Fruit fly (Drosophila melanogaster) whole organism, prepupa: ENCODE results near the gene Larp4B.

Experiments used
- Blimp-1 ChIP-seq: fragments of 200-800 bp; sonication (Bioruptor generic); optimal IDR thresholded peaks from 3 replicates; lab custom pipeline; 2017; ENCODE audit warnings: missing biosample characterization, missing genetic modification characterization, mild to moderate bottlenecking, moderate library complexity, missing genetic modification reagents
- CG10631 ChIP-seq: fragments of 200-800 bp; sonication (Bioruptor generic); optimal IDR thresholded peaks from 2 replicates; lab custom pipeline; 2016; ENCODE audit warnings: missing biosample characterization, missing genetic modification characterization
- CG10669 ChIP-seq: fragments of 200-800 bp; sonication (Bioruptor generic); optimal IDR thresholded peaks from 3 replicates; lab custom pipeline; 2018; ENCODE audit warnings: missing biosample characterization, mild to moderate bottlenecking, missing genetic modification characterization, moderate library complexity
- CG11902 ChIP-seq: fragments of 200-800 bp; sonication (Bioruptor generic); optimal IDR thresholded peaks from 3 replicates; lab custom pipeline; 2016; ENCODE audit warnings: missing biosample characterization, missing genetic modification characterization
- CG1621 ChIP-seq: fragments of 200-800 bp; sonication (Bioruptor generic); optimal IDR thresholded peaks from 3 replicates; lab custom pipeline; 2018; ENCODE audit warnings: missing biosample characterization, mild to moderate bottlenecking, missing genetic modification characterization
- CG16779 ChIP-seq: fragments of 200-800 bp; sonication (Bioruptor generic); optimal IDR thresholded peaks from 3 replicates; lab custom pipeline; 2017; ENCODE audit warnings: missing biosample characterization, mild to moderate bottlenecking, missing genetic modification characterization
- CG3032 ChIP-seq: fragments of 200-800 bp; optimal IDR thresholded peaks from 2 replicates; lab custom pipeline; 2019; ENCODE audit warnings: missing biosample characterization, mild to moderate bottlenecking, missing genetic modification characterization, moderate library complexity
- CG32006 ChIP-seq: fragments of 200-800 bp; sonication (Bioruptor generic); optimal IDR thresholded peaks from 3 replicates; lab custom pipeline; 2017; ENCODE audit warnings: missing biosample characterization, mild to moderate bottlenecking, missing genetic modification characterization
- CG3919 ChIP-seq: fragments of 200-800 bp; sonication (Bioruptor generic); optimal IDR thresholded peaks from 3 replicates; lab custom pipeline; 2016; ENCODE audit warnings: missing biosample characterization, missing genetic modification characterization
- CG4318 ChIP-seq: fragments of 200-800 bp; sonication (Bioruptor generic); optimal IDR thresholded peaks from 3 replicates; lab custom pipeline; 2017; ENCODE audit warnings: missing biosample characterization, mild to moderate bottlenecking, missing genetic modification characterization
- CG6163 ChIP-seq: fragments of 200-800 bp; sonication (Bioruptor generic); IDR thresholded peaks from 3 replicates; pipeline ENCODE4 v1.3.6; 2022; ENCODE audit warnings: missing biosample characterization, missing genetic modification characterization
- CG6792 ChIP-seq: fragments of 200-800 bp; sonication (Bioruptor generic); optimal IDR thresholded peaks from 3 replicates; lab custom pipeline; 2016; ENCODE audit warnings: missing biosample characterization, missing genetic modification characterization
- CG6808 ChIP-seq: fragments of 200-800 bp; sonication (Bioruptor generic); optimal IDR thresholded peaks from 3 replicates; lab custom pipeline; 2017; ENCODE audit warnings: missing biosample characterization, missing genetic modification characterization, mild to moderate bottlenecking, moderate library complexity, missing genetic modification reagents
- CG6854 ChIP-seq: fragments of 200-800 bp; sonication (Bioruptor generic); optimal IDR thresholded peaks from 2 replicates; lab custom pipeline; 2017; ENCODE audit warnings: missing biosample characterization, mild to moderate bottlenecking, missing genetic modification characterization
- CG8119 ChIP-seq: fragments of 200-800 bp; sonication (Bioruptor generic); IDR thresholded peaks from 3 replicates; pipeline ENCODE4 v1.3.6; 2022; ENCODE audit warnings: missing biosample characterization, missing genetic modification characterization
- CG8632 ChIP-seq: fragments of 200-800 bp; sonication (Bioruptor generic); optimal IDR thresholded peaks from 3 replicates; lab custom pipeline; 2016; ENCODE audit warnings: missing biosample characterization, missing genetic modification characterization
- CG9139 ChIP-seq: fragments of 200-800 bp; sonication (Bioruptor generic); optimal IDR thresholded peaks from 3 replicates; lab custom pipeline; 2017; ENCODE audit warnings: missing biosample characterization, mild to moderate bottlenecking, missing genetic modification characterization
- Eip75B ChIP-seq: fragments of 200-800 bp; sonication (Bioruptor generic); optimal IDR thresholded peaks from 3 replicates; lab custom pipeline; 2016; ENCODE audit warnings: missing biosample characterization, missing genetic modification characterization
- Eip78C ChIP-seq: fragments of 200-800 bp; sonication (Bioruptor generic); peaks from one replicate; lab custom pipeline; 2016; ENCODE audit warnings: missing biosample characterization, missing genetic modification characterization
- Eip93F ChIP-seq: fragments of 200-800 bp; sonication (Bioruptor generic); optimal IDR thresholded peaks from 2 replicates; lab custom pipeline; 2016; ENCODE audit warnings: missing biosample characterization, mild to moderate bottlenecking, missing genetic modification characterization
- Ets21C ChIP-seq: fragments of 200-800 bp; sonication (Bioruptor generic); optimal IDR thresholded peaks from 3 replicates; lab custom pipeline; 2016; ENCODE audit warnings: missing biosample characterization, missing genetic modification characterization
- Ets96B ChIP-seq: fragments of 200-800 bp; optimal IDR thresholded peaks from 2 replicates; lab custom pipeline; 2019; ENCODE audit warnings: missing biosample characterization, mild to moderate bottlenecking, missing genetic modification characterization, moderate library complexity
- Gug ChIP-seq: fragments of 200-800 bp; sonication (Bioruptor generic); IDR thresholded peaks from 2 replicates; pipeline ENCODE4 v1.3.6; 2022; ENCODE audit warnings: missing biosample characterization, missing genetic modification characterization
- Hr39 ChIP-seq: fragments of 200-800 bp; sonication (Bioruptor generic); optimal IDR thresholded peaks from 2 replicates; lab custom pipeline; 2016; ENCODE audit warnings: missing biosample characterization, missing genetic modification characterization
- Lpt ChIP-seq: fragments of 200-800 bp; sonication (Bioruptor generic); optimal IDR thresholded peaks from 3 replicates; lab custom pipeline; 2016; ENCODE audit warnings: missing biosample characterization, missing genetic modification characterization
- OdsH ChIP-seq: fragments of 200-800 bp; sonication (Bioruptor generic); optimal IDR thresholded peaks from 3 replicates; lab custom pipeline; 2016; ENCODE audit warnings: missing biosample characterization, missing genetic modification characterization
- Sox15 ChIP-seq: fragments of 200-800 bp; sonication (Bioruptor generic); optimal IDR thresholded peaks from 3 replicates; lab custom pipeline; 2016; ENCODE audit warnings: missing biosample characterization, missing genetic modification characterization
- achi ChIP-seq: fragments of 200-800 bp; sonication (Bioruptor generic); optimal IDR thresholded peaks from 3 replicates; lab custom pipeline; 2016; ENCODE audit warnings: missing biosample characterization, missing genetic modification characterization
- acj6 ChIP-seq: fragments of 200-800 bp; sonication (Bioruptor generic); optimal IDR thresholded peaks from 3 replicates; lab custom pipeline; 2016; ENCODE audit warnings: missing biosample characterization, missing genetic modification characterization
- dac ChIP-seq: fragments of 200-800 bp; sonication (Bioruptor generic); optimal IDR thresholded peaks from 2 replicates; lab custom pipeline; 2017; ENCODE audit warnings: missing biosample characterization, mild to moderate bottlenecking, missing genetic modification characterization
- dsx ChIP-seq: fragments of 200-800 bp; optimal IDR thresholded peaks from 3 replicates; lab custom pipeline; 2019; ENCODE audit warnings: missing biosample characterization, mild to moderate bottlenecking, missing genetic modification characterization, moderate library complexity; ENCODE audit not compliant: poor library complexity, severe bottlenecking
- esn ChIP-seq: fragments of 200-800 bp; sonication (Bioruptor generic); optimal IDR thresholded peaks from 2 replicates; lab custom pipeline; 2016; ENCODE audit warnings: missing biosample characterization, mild to moderate bottlenecking, missing genetic modification characterization, moderate library complexity
- fd85E ChIP-seq: fragments of 200-800 bp; sonication (Bioruptor generic); optimal IDR thresholded peaks from 3 replicates; lab custom pipeline; 2016; ENCODE audit warnings: missing biosample characterization, missing genetic modification characterization
- fkh ChIP-seq: fragments of 200-800 bp; sonication (Bioruptor generic); optimal IDR thresholded peaks from 3 replicates; lab custom pipeline; 2017; ENCODE audit warnings: missing biosample characterization, mild to moderate bottlenecking, missing genetic modification characterization, moderate library complexity
- lz ChIP-seq: fragments of 200-800 bp; sonication (Bioruptor generic); optimal IDR thresholded peaks from 3 replicates; lab custom pipeline; 2016; ENCODE audit warnings: missing biosample characterization, missing genetic modification characterization
- net ChIP-seq: fragments of 200-800 bp; sonication (Bioruptor generic); optimal IDR thresholded peaks from 3 replicates; lab custom pipeline; 2016; ENCODE audit warnings: missing biosample characterization, missing genetic modification characterization
- pdm3 ChIP-seq: fragments of 200-800 bp; sonication (Bioruptor generic); optimal IDR thresholded peaks from 3 replicates; lab custom pipeline; 2016; ENCODE audit warnings: missing biosample characterization, missing genetic modification characterization
- salr ChIP-seq, 2 experiments: fragments of 200-800 bp; sonication (Bioruptor generic); optimal IDR thresholded peaks; 3 replicates each; lab custom pipeline; 2016 to 2018; ENCODE audit warnings: missing biosample characterization in 2 of 2, missing genetic modification characterization in 2 of 2, mild to moderate bottlenecking in 1 of 2
- ss ChIP-seq, 2 experiments: fragments of 200-800 bp; sonication (Bioruptor generic); optimal IDR thresholded peaks; 2 replicates in 1 of 2; 3 replicates in 1 of 2; lab custom pipeline; 2017 to 2018; ENCODE audit warnings: mild to moderate bottlenecking in 2 of 2, missing biosample characterization in 2 of 2, missing genetic modification characterization in 2 of 2, moderate library complexity in 1 of 2
- svp ChIP-seq: fragments of 200-800 bp; sonication (Bioruptor generic); peaks from one replicate; lab custom pipeline; 2016; ENCODE audit warnings: missing biosample characterization, missing genetic modification characterization
- topi ChIP-seq: fragments of 200-800 bp; sonication (Bioruptor generic); optimal IDR thresholded peaks from 3 replicates; lab custom pipeline; 2016; ENCODE audit warnings: missing biosample characterization, missing genetic modification characterization
- vri ChIP-seq: fragments of 200-800 bp; sonication (Bioruptor generic); optimal IDR thresholded peaks from 3 replicates; lab custom pipeline; 2016; ENCODE audit warnings: missing biosample characterization, mild to moderate bottlenecking, missing genetic modification characterization

Gene Larp4B

dm6 chr3L:3240597-3241367 is 16.1 kb downstream of the Larp4B start (continued):
- TF ChIP-seq Ets96B (tag; lab: Kevin White, UChicago) (peak; percentile 99), topi (GFP tag; lab: Kevin White, UChicago) (peak; percentile 92), pdm3 (peak; percentile 88), Sox15 (GFP tag; lab: Kevin White, UChicago) (peak; percentile 93), CG1621 (peak; percentile 85), Ets21C (GFP tag; lab: Kevin White, UChicago) (peak; percentile 76), lz (peak; percentile 86), salr (GFP tag; optimal IDR thresholded peaks at IDR 0.05; lab: Kevin White, UChicago) (peak; percentile 65 to 93), OdsH (peak; percentile 93), fd85E (GFP tag; lab: Kevin White, UChicago) (peak; percentile 77), CG10669 (GFP tag; lab: Kevin White, UChicago) (peak; percentile 98), vri (GFP tag; lab: Kevin White, UChicago) (peak; percentile 84), achi (GFP tag; lab: Kevin White, UChicago) (peak; percentile 96), Hr39 (GFP tag; lab: Kevin White, UChicago) (peak; percentile 88), Lpt (GFP tag; lab: Kevin White, UChicago) (peak; percentile 64), CG32006 (GFP tag; lab: Kevin White, UChicago) (peak; percentile 95), Eip93F (GFP tag; lab: Kevin White, UChicago) (peak; percentile 57), dac (GFP tag; lab: Kevin White, UChicago) (peak; percentile 50), CG16779 (tag; lab: Kevin White, UChicago) (peak; percentile 94), CG6854 (peak; percentile 96), esn (GFP tag; lab: Kevin White, UChicago) (peak; percentile 92), net (GFP tag; lab: Kevin White, UChicago) (peak; percentile 88), ss (GFP tag; optimal IDR thresholded peaks at IDR 0.05; lab: Kevin White, UChicago) (peak; percentile 99), acj6 (GFP tag; lab: Kevin White, UChicago) (peak; percentile 94), Eip75B (GFP tag; lab: Kevin White, UChicago) (peak; percentile 86), CG3919 (GFP tag; lab: Kevin White, UChicago) (peak; percentile 95)

- TF ChIP-seq svp (GFP tag; lab: Kevin White, UChicago) (peak; percentile 81), Ets21C (GFP tag; lab: Kevin White, UChicago) (no peak)
These were observed 16.7 kb downstream of the Larp4B start for dm6 chr3L:3241368-3241640.

- TF ChIP-seq esn (GFP tag; lab: Kevin White, UChicago) (peak; percentile 12), CG10631 (GFP tag; lab: Kevin White, UChicago) (peak; percentile 57), CG11902 (GFP tag; lab: Kevin White, UChicago) (no peak), topi (GFP tag; lab: Kevin White, UChicago) (no peak), lz (peak; percentile 36), CG8119 (GFP tag; lab: Robert Waterston, UW) (no peak), dac (GFP tag; lab: Kevin White, UChicago) (no peak), Blimp-1 (GFP tag; lab: Kevin White, UChicago) (peak; percentile 42), OdsH (peak; percentile 32), CG6808 (peak; percentile 32), CG6163 (GFP tag; lab: Robert Waterston, UW) (peak; percentile 37; the same call in 1 of the 3 replicates), Sox15 (GFP tag; lab: Kevin White, UChicago) (no peak), CG6792 (GFP tag; lab: Kevin White, UChicago) (peak; percentile 17), CG3919 (GFP tag; lab: Kevin White, UChicago) (no peak), acj6 (GFP tag; lab: Kevin White, UChicago) (peak; percentile 43), CG32006 (GFP tag; lab: Kevin White, UChicago) (peak; percentile 11), CG3032 (tag; lab: Kevin White, UChicago) (no peak), CG8632 (GFP tag; lab: Kevin White, UChicago) (no peak), Gug (no peak), CG4318 (GFP tag; lab: Kevin White, UChicago) (no peak), fkh (GFP tag; lab: Kevin White, UChicago) (no peak), achi (GFP tag; lab: Kevin White, UChicago) (peak; percentile 50), Eip93F (GFP tag; lab: Kevin White, UChicago) (no peak), svp (GFP tag; lab: Kevin White, UChicago) (peak; percentile 85), Eip78C (GFP tag; lab: Kevin White, UChicago) (peak; percentile 86), dsx (peak; percentile 41), CG9139 (GFP tag; lab: Kevin White, UChicago) (no peak)
These were observed 17.8 kb downstream of the Larp4B start for dm6 chr3L:3242121-3243083.
